Worm (Caenorhabditis elegans) whole organism, midembryonic: ENCODE results near the gene erg-28.

Experiments
- T22C8.4 ChIP-seq: fragments of 200-800 bp; sonication (Bioruptor generic); IDR thresholded peaks from 2 replicates; pipeline ENCODE4 v1.3.6; 2022; ENCODE audit warnings: missing genetic modification characterization, missing compliant biosample characterization
- cog-1 ChIP-seq: sonication (generic microtip); optimal IDR thresholded peaks from 2 replicates; lab custom pipeline; 2016; ENCODE audit warnings: missing genetic modification characterization, missing compliant biosample characterization
- flt-1 ChIP-seq: fragments of 200-800 bp; sonication (Bioruptor generic); IDR thresholded peaks from 2 replicates; pipeline ENCODE4 v1.3.6; 2022; ENCODE audit warnings: missing genetic modification characterization, missing compliant biosample characterization
- klf-2 ChIP-seq: fragments of 200-800 bp; sonication (Bioruptor generic); conservative IDR thresholded peaks from 2 replicates; pipeline ENCODE4 v1.3.6; 2022; ENCODE audit warnings: missing genetic modification reagents, missing genetic modification characterization, missing compliant biosample characterization
- med-1 ChIP-seq: sonication (generic microtip); optimal IDR thresholded peaks from 2 replicates; lab custom pipeline; 2017; ENCODE audit warnings: missing genetic modification characterization, mild to moderate bottlenecking, missing compliant biosample characterization, antibody characterized with exemption, missing genetic modification reagents; ENCODE audit not compliant: insufficient read depth
- ref-1 ChIP-seq: fragments of 200-800 bp; sonication (Bioruptor generic); conservative IDR thresholded peaks from 2 replicates; pipeline ENCODE4 v1.3.6; 2022; ENCODE audit warnings: missing genetic modification reagents, missing genetic modification characterization, missing compliant biosample characterization
- tab-1 ChIP-seq: fragments of 200-800 bp; sonication (Bioruptor generic); IDR thresholded peaks from 2 replicates; pipeline ENCODE4 v1.3.6; 2022; ENCODE audit warnings: missing genetic modification characterization, missing compliant biosample characterization
- ztf-23 ChIP-seq: fragments of 200-800 bp; sonication (Bioruptor generic); IDR thresholded peaks from 2 replicates; pipeline ENCODE4 v1.3.6; 2022; ENCODE audit warnings: missing genetic modification reagents, missing genetic modification characterization, missing compliant biosample characterization
- ztf-29 ChIP-seq: fragments of 200-800 bp; sonication (Bioruptor generic); IDR thresholded peaks from 2 replicates; pipeline ENCODE4 v1.3.6; 2022; ENCODE audit warnings: missing genetic modification reagents, missing genetic modification characterization, missing compliant biosample characterization

erg-28 gene

DNA sequence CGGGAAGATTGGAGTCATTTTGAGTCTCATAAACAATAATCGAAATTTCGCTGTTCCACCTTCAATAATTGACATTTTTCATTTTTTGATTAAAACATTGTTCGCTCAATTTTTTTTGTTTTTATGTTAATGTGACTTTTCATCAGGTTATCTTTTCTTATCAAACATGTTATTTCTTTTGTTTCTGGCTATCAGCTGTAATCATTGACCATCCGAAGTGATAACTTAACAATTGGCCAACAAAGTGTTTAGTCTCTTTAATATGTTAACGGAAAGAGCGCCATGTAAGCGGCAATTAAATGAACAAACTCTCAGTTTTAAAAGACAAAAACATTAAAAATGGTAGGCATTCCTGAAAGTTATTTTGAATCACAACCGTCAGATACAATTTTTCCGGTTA is 26.8 kb downstream of the erg-28 start:
- TF ChIP-seq tab-1 (GFP tag; lab: Robert Waterston, UW) (no peak), cog-1 (tag; lab: Kevin White, UChicago) (no peak), med-1 (GFP tag; lab: Kevin White, UChicago) (no peak), ref-1 (GFP tag; lab: Robert Waterston, UW) (no peak), flt-1 (GFP tag; lab: Robert Waterston, UW) (no peak), ztf-29 (GFP tag; lab: Robert Waterston, UW) (no peak), klf-2 (GFP tag; lab: Robert Waterston, UW) (no peak), T22C8.4 (GFP tag; lab: Robert Waterston, UW) (no peak), ztf-23 (no peak)

DNA sequence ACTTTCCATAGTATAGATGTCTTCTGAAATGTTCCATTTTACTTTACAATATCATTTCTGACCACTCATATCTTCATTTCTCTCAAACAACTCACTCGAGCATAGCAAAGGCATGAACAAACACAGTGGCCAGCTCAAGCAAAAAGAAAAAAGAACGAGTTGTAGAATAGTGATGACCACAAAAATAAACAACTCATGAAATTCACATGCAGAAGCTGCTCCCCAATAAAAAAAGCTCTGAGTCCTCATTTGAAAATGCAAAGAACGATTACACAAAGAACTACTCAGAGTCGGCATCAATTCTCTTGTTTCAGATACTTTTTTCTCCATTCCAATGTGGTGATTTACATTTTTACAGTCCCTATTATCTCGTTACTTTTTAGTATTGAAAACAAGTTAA is 27.5 kb downstream of the erg-28 start:
- TF ChIP-seq klf-2 (GFP tag; lab: Robert Waterston, UW) (no peak), ztf-23 (no peak), med-1 (GFP tag; lab: Kevin White, UChicago) (no peak), flt-1 (GFP tag; lab: Robert Waterston, UW) (no peak), T22C8.4 (GFP tag; lab: Robert Waterston, UW) (no peak), cog-1 (tag; lab: Kevin White, UChicago) (no peak), ref-1 (GFP tag; lab: Robert Waterston, UW) (no peak)

ce11 chrV:12635218-12635617 is 28.0 kb downstream of the erg-28 start:
- TF ChIP-seq med-1 (GFP tag; lab: Kevin White, UChicago) (no peak), cog-1 (tag; lab: Kevin White, UChicago) (no peak), T22C8.4 (GFP tag; lab: Robert Waterston, UW) (no peak), ref-1 (GFP tag; lab: Robert Waterston, UW) (no peak), tab-1 (GFP tag; lab: Robert Waterston, UW) (no peak), flt-1 (GFP tag; lab: Robert Waterston, UW) (no peak), ztf-23 (no peak), ztf-29 (GFP tag; lab: Robert Waterston, UW) (no peak), klf-2 (GFP tag; lab: Robert Waterston, UW) (no peak)

ce11 chrV:12636248-12636647 is 29.0 kb downstream of the erg-28 start:
- TF ChIP-seq tab-1 (GFP tag; lab: Robert Waterston, UW) (no peak), med-1 (GFP tag; lab: Kevin White, UChicago) (no peak), ztf-29 (GFP tag; lab: Robert Waterston, UW) (no peak), T22C8.4 (GFP tag; lab: Robert Waterston, UW) (no peak), cog-1 (tag; lab: Kevin White, UChicago) (no peak), ztf-23 (no peak), klf-2 (GFP tag; lab: Robert Waterston, UW) (no peak), ref-1 (GFP tag; lab: Robert Waterston, UW) (no peak), flt-1 (GFP tag; lab: Robert Waterston, UW) (no peak)

ce11 chrV:12637238-12637690 is 30.1 kb downstream of the erg-28 start, which contains the start of gene F56H9.2:
Gene F56H9.2, plus strand, starts transcription at chrV:12637663.
- TF ChIP-seq cog-1 (tag; lab: Kevin White, UChicago) = no peak
- TF ChIP-seq ztf-23 = 0 out of 2 replicates have a peak, but pooled peaks have one; percentile 48

ce11 chrV:12637764-12638502 is 30.7 kb downstream of the erg-28 start:
- TF ChIP-seq tab-1 (GFP tag; lab: Robert Waterston, UW) = no peak
- TF ChIP-seq flt-1 (GFP tag; lab: Robert Waterston, UW) = no peak
- no peak for TF ChIP-seq ref-1 (GFP tag; lab: Robert Waterston, UW)
- TF ChIP-seq ztf-23 = no peak
- TF ChIP-seq ztf-29 (GFP tag; lab: Robert Waterston, UW) = no peak

DNA sequence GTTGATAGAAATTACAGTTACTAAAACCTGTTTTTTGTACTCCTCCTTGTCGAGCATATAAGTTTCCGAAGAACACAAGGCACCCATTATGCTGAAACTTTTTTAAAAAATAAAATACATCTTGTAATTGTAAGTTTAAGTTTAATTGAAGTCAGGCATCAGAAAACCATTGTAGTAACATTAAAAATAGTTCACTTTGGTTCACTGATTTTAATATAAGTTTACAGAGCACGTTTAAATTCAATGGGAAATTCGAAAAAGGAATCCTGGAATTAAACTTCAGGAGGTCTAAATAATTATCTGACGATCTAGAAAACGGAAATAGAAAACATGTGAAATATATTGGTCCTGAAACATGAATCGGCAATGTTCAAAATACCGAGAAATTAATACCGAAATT is 33.2 kb downstream of the erg-28 start, which contains the start of gene gpa-8:
Gene gpa-8 (minus strand): TSS at position 101 of the 400 bp plus-strand sequence.
- TF ChIP-seq cog-1 (tag; lab: Kevin White, UChicago) (no peak), tab-1 (GFP tag; lab: Robert Waterston, UW) (no peak), med-1 (GFP tag; lab: Kevin White, UChicago) (no peak), ref-1 (GFP tag; lab: Robert Waterston, UW) (no peak), ztf-29 (GFP tag; lab: Robert Waterston, UW) (no peak), flt-1 (GFP tag; lab: Robert Waterston, UW) (no peak), klf-2 (GFP tag; lab: Robert Waterston, UW) (no peak), ztf-23 (no peak), T22C8.4 (GFP tag; lab: Robert Waterston, UW) (no peak)

- no peak for TF ChIP-seq med-1 (GFP tag; lab: Kevin White, UChicago)
- TF ChIP-seq T22C8.4 (GFP tag; lab: Robert Waterston, UW) = no peak
- no peak for TF ChIP-seq tab-1 (GFP tag; lab: Robert Waterston, UW)
- no peak for TF ChIP-seq ztf-23
- TF ChIP-seq ztf-29 (GFP tag; lab: Robert Waterston, UW) = no peak
- no peak for TF ChIP-seq ref-1 (GFP tag; lab: Robert Waterston, UW)
- TF ChIP-seq klf-2 (GFP tag; lab: Robert Waterston, UW) = no peak
- no peak for TF ChIP-seq cog-1 (tag; lab: Kevin White, UChicago)
- no peak for TF ChIP-seq flt-1 (GFP tag; lab: Robert Waterston, UW)
Observed at ce11 chrV:12644500-12644899, 37.3 kb downstream of the erg-28 start, which contains the start of gene F56H9.8. Gene F56H9.8, plus strand, starts transcription at chrV:12644800.

DNA sequence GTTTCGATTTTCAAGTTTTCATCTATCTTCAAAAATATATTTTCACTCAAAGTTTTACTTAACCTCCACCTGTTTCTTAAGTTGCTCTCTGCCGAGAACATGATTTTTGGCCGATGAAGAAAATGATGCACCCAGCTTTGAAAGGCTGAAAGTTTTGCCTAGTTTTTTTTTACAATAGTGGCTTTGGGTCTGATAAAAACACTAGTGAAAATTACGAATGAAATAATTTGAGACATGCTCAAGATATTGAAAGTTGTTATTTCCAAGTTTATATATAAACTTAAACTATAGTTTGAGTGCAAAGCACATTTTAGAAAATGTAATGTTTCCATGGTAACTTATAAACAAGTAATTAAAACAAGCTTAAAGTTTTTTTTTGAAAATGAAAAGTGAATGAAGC is 42.0 kb downstream of the erg-28 start, which contains the start of gene gpa-9:
Gene gpa-9 (minus strand): TSS at position 101 of the 400 bp plus-strand sequence.
- no peak for TF ChIP-seq ztf-23
- TF ChIP-seq med-1 (GFP tag; lab: Kevin White, UChicago) = no peak
- TF ChIP-seq ztf-29 (GFP tag; lab: Robert Waterston, UW) = no peak
- TF ChIP-seq ref-1 (GFP tag; lab: Robert Waterston, UW) = no peak
- TF ChIP-seq T22C8.4 (GFP tag; lab: Robert Waterston, UW) = no peak
- TF ChIP-seq flt-1 (GFP tag; lab: Robert Waterston, UW) = no peak
- no peak for TF ChIP-seq cog-1 (tag; lab: Kevin White, UChicago)
- no peak for TF ChIP-seq klf-2 (GFP tag; lab: Robert Waterston, UW)
- no peak for TF ChIP-seq tab-1 (GFP tag; lab: Robert Waterston, UW)
